Fruit fly (Drosophila melanogaster) whole organism, wandering third instar larva: ENCODE results near the gene CG15891.

Experiments used
- Dif ChIP-seq: fragments of 200-275, 200-300 bp; sonication (Bioruptor generic); optimal IDR thresholded peaks from 2 replicates; lab custom pipeline; 2018; ENCODE audit warnings: missing biosample characterization, missing genetic modification characterization; ENCODE audit not compliant: partially characterized antibody
- HLH106 ChIP-seq: fragments of 200-800 bp; optimal IDR thresholded peaks from 3 replicates; lab custom pipeline; 2019; ENCODE audit warnings: missing biosample characterization, mild to moderate bottlenecking, missing genetic modification characterization, moderate library complexity
- Hr78 ChIP-seq: fragments of >200 bp; optimal IDR thresholded peaks from 2 replicates; lab custom pipeline; 2017; ENCODE audit warnings: missing biosample characterization, missing genetic modification characterization
- Hr83 ChIP-seq: fragments of 200-300 bp; sonication (Bioruptor generic); optimal IDR thresholded peaks from 2 replicates; lab custom pipeline; 2016; ENCODE audit warnings: missing biosample characterization, mild to moderate bottlenecking, missing genetic modification characterization, moderate library complexity; ENCODE audit not compliant: poor library complexity, severe bottlenecking
- Myc ChIP-seq: fragments of >200 bp; optimal IDR thresholded peaks from 2 replicates; lab custom pipeline; 2017
- Sp1 ChIP-seq: fragments of 200-800 bp; sonication (Bioruptor generic); optimal IDR thresholded peaks from 3 replicates; lab custom pipeline; 2019; ENCODE audit warnings: missing biosample characterization, mild to moderate bottlenecking, missing genetic modification characterization, moderate library complexity
- Vsx2 ChIP-seq: fragments of 200-300, 225-300 bp; sonication (Bioruptor generic); optimal IDR thresholded peaks from 2 replicates; lab custom pipeline; 2018; ENCODE audit warnings: missing biosample characterization, missing genetic modification characterization; ENCODE audit not compliant: partially characterized antibody
- dl ChIP-seq, 2 experiments: fragments of 175-275, 200-275 bp in 1 of 2; fragments of 200-275 bp in 1 of 2; sonication (Bioruptor generic); optimal IDR thresholded peaks; lab custom pipeline; 2018; ENCODE audit warnings: mild to moderate bottlenecking in 2 of 2, missing biosample characterization in 2 of 2, missing genetic modification characterization in 2 of 2, moderate library complexity in 2 of 2; ENCODE audit not compliant: partially characterized antibody in 2 of 2, insufficient read depth in 1 of 2
- foxo ChIP-seq, 2 experiments: fragments of 200-800 bp; sonication (Bioruptor generic); optimal IDR thresholded peaks; 2 replicates in 1 of 2; 3 replicates in 1 of 2; lab custom pipeline; 2016 to 2017; ENCODE audit warnings: missing biosample characterization in 2 of 2, missing genetic modification characterization in 2 of 2
- fru ChIP-seq: fragments of 200-800 bp; sonication (Bioruptor generic); optimal IDR thresholded peaks from 3 replicates; lab custom pipeline; 2016; ENCODE audit warnings: missing biosample characterization, mild to moderate bottlenecking, missing genetic modification characterization
- lola ChIP-seq: fragments of >200 bp; optimal IDR thresholded peaks from 2 replicates; lab custom pipeline; 2017; ENCODE audit warnings: missing biosample characterization, missing genetic modification characterization
- psq ChIP-seq: fragments of 200-800 bp; sonication (Bioruptor generic); optimal IDR thresholded peaks from 3 replicates; lab custom pipeline; 2017; ENCODE audit warnings: missing biosample characterization, mild to moderate bottlenecking, missing genetic modification characterization, moderate library complexity
- tai ChIP-seq: sonication (Bioruptor generic); optimal IDR thresholded peaks from 2 replicates; lab custom pipeline; 2016; ENCODE audit warnings: missing biosample characterization, missing genetic modification characterization

DNA sequence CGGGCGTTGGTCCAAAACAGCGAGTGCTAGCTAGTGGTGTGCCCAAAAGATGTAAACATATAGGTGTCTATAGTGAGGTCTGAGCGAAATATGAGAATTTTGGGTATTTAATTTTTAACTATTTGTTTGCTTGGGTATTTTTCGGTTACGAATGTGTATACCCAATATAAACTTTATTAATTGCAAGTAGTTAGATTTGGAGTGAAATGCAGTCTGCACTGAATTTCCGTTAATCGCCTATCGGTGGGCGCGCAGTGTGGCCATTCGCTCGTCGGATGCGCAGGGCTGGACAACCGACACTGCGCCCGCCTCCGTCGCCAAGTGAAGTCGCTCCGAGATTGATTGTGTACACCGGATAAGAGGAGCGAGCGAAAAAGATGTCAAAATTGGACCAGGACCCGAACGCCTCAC lies at the start of gene CG15891, which contains the start of gene CG3815:
- TF ChIP-seq Dif (no peak), fru (GFP tag; lab: Kevin White, UChicago) (no peak), psq (GFP tag; lab: Kevin White, UChicago) (peak; percentile 31), lola (GFP tag; lab: Kevin White, UChicago) (no peak), Vsx2 (GFP tag; lab: Kevin White, UChicago) (no peak), HLH106 (tag; lab: Kevin White, UChicago) (peak; percentile 77), foxo (GFP tag; optimal IDR thresholded peaks at IDR 0.05; lab: Kevin White, UChicago) (peak in 1 of 2 experiments; percentile 63), dl (GFP tag; optimal IDR thresholded peaks at IDR 0.05; lab: Kevin White, UChicago; ENCODE audit: insufficient read depth in 1 of 2, partially characterized antibody in 2 of 2) (no peak), Myc (lab: Kevin White, UChicago) (peak; percentile 99), Hr83 (GFP tag; lab: Kevin White, UChicago) (no peak), tai (GFP tag; lab: Kevin White, UChicago) (no peak), Hr78 (GFP tag; lab: Kevin White, UChicago) (no peak), Sp1 (GFP tag; lab: Kevin White, UChicago) (peak; percentile 71)
